Worm (Caenorhabditis elegans) whole organism, mixed stage, embryonic: ENCODE measurements around the gene sri-60.

Experiments
- bed-3 ChIP-seq: fragments of 200-800 bp; sonication (Bioruptor generic); optimal IDR thresholded peaks from 3 replicates; lab custom pipeline; 2018; ENCODE audit warnings: mild to moderate bottlenecking, missing genetic modification characterization, moderate library complexity, missing compliant biosample characterization
- mab-5 ChIP-seq: fragments of 150-350 bp; optimal IDR thresholded peaks from 2 replicates; lab custom pipeline; 2014; ENCODE audit warnings: missing biosample characterization, missing genetic modification characterization
- nhr-12 ChIP-seq: fragments of 150-350 bp; optimal IDR thresholded peaks from 2 replicates; lab custom pipeline; 2014; ENCODE audit warnings: missing biosample characterization, missing genetic modification characterization
- nhr-2 ChIP-seq: fragments of 150-350 bp; optimal IDR thresholded peaks from 2 replicates; lab custom pipeline; 2014; ENCODE audit warnings: missing biosample characterization, missing genetic modification characterization
- nhr-28 ChIP-seq: fragments of 150-350 bp; optimal IDR thresholded peaks from 2 replicates; lab custom pipeline; 2014; ENCODE audit warnings: missing biosample characterization, missing genetic modification characterization
- nhr-76 ChIP-seq: sonication (generic microtip); optimal IDR thresholded peaks from 2 replicates; lab custom pipeline; 2017; ENCODE audit warnings: missing biosample characterization, missing genetic modification characterization
- pha-4 ChIP-seq: fragments of 150-350 bp; optimal IDR thresholded peaks from 2 replicates; lab custom pipeline; 2018; ENCODE audit warnings: missing biosample characterization, missing genetic modification reagents, missing genetic modification characterization
- tbx-8 ChIP-seq: fragments of 200-800 bp; sonication (Bioruptor generic); optimal IDR thresholded peaks from 2 replicates; lab custom pipeline; 2018; ENCODE audit warnings: mild to moderate bottlenecking, missing genetic modification characterization, moderate library complexity, missing compliant biosample characterization
- unc-39 ChIP-seq: fragments of 150-350 bp; optimal IDR thresholded peaks from 2 replicates; lab custom pipeline; 2014; ENCODE audit warnings: missing biosample characterization, missing genetic modification characterization
- unc-62 ChIP-seq: fragments of 150-350 bp; optimal IDR thresholded peaks from 2 replicates; lab custom pipeline; 2014; ENCODE audit warnings: missing biosample characterization, missing genetic modification reagents, missing genetic modification characterization
- ztf-11 ChIP-seq: fragments of 150-350 bp; optimal IDR thresholded peaks from 2 replicates; lab custom pipeline; 2014; ENCODE audit warnings: missing biosample characterization, missing genetic modification characterization

DNA sequence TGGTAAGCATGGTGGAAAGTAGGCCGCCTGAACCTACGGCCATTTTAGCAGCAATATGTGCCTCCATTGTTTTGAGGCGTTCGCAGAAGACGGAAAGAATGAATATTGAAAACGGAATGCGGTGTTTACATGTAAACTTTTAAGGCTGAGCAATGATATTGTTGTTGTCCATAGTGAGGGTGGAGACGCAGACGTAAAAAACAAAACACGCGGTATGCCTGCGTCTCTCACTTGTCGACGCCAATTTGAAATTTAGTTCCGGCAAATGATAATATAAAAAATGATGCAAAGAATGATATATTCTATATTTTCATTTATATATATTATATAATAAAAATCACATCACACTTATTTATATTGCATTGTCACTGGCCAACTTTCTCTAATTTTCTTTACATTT, 5.2 kb upstream of the sri-60 start, which contains the start of gene Y47G7B.2:
- TF ChIP-seq ztf-11 (tag; lab: Kevin White, UChicago) (no peak), nhr-76 (no peak), unc-39 (tag; lab: Kevin White, UChicago) (no peak), tbx-8 (GFP tag; lab: Kevin White, UChicago) (no peak), bed-3 (GFP tag; lab: Kevin White, UChicago) (no peak), nhr-2 (tag; lab: Kevin White, UChicago) (no peak), mab-5 (no peak), pha-4 (tag; lab: Kevin White, UChicago) (no peak), nhr-28 (tag; lab: Kevin White, UChicago) (no peak), unc-62 (GFP tag; lab: Kevin White, UChicago) (no peak), nhr-12 (tag; lab: Kevin White, UChicago) (no peak)
